Fruit fly (Drosophila melanogaster) S2 (cell line): Measurements from ENCODE around the gene CG15631.

Source experiments
- CG8478 ChIP-seq: fragments of >200 bp; optimal IDR thresholded peaks from 2 replicates; lab custom pipeline; 2018
- CTCF ChIP-seq, 2 experiments: fragments of >200 bp; optimal IDR thresholded peaks; 2 replicates each; lab custom pipeline; 2018

DNA sequence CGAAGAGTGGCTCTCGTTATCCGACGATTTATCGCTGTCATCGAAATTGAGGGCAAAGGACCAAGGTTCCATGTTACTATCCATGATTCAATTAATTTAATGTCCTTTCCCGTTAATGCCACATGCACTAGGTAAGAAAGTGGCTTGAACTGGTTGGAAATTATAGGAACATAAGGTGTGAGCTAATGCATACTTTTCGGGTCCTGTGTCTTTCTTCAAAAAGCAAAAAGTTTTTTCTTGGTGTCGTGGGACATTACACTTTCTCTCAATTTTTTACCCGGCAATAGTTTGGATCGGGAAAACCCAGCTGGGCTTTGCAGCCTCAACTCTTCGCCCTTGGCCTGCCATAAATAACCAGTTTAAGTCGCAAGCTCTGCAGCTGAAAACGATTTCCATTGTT lies 32.9 kb downstream of the CG15631 start, which contains the start of gene Taf12L:
- TF ChIP-seq CG8478 (lab: Kevin White, UChicago) (no peak), CTCF (optimal IDR thresholded peaks at IDR 0.05; lab: Kevin White, UChicago) (no peak)
